Worm (Caenorhabditis elegans) whole organism, young adult: ENCODE results near the gene metl-6.

Experiments
- B0019.2 ChIP-seq: fragments of 200-800 bp; sonication (Bioruptor generic); conservative IDR thresholded peaks from 2 replicates; pipeline ENCODE4 v1.3.6; 2022; ENCODE audit warnings: missing genetic modification reagents, missing genetic modification characterization, missing compliant biosample characterization
- B0336.3 ChIP-seq: fragments of 200-800 bp; sonication (Bioruptor generic); IDR thresholded peaks from 2 replicates; pipeline ENCODE4 v1.3.6; 2022; ENCODE audit warnings: missing genetic modification characterization, missing compliant biosample characterization
- F23B12.7 ChIP-seq: sonication (generic microtip); optimal IDR thresholded peaks from 2 replicates; lab custom pipeline; 2017; ENCODE audit warnings: missing genetic modification characterization, mild to moderate bottlenecking, missing compliant biosample characterization, antibody characterized with exemption, moderate library complexity; ENCODE audit not compliant: insufficient read depth
- F52B5.7 ChIP-seq: sonication (generic microtip); optimal IDR thresholded peaks from 2 replicates; lab custom pipeline; 2016; ENCODE audit warnings: mild to moderate bottlenecking, missing genetic modification characterization, missing compliant biosample characterization
- Y53F4B.3 ChIP-seq: fragments of 200-800 bp; sonication (Bioruptor generic); IDR thresholded peaks from 2 replicates; pipeline ENCODE4 v1.3.6; 2022; ENCODE audit warnings: missing genetic modification reagents, missing genetic modification characterization, missing compliant biosample characterization
- Y56A3A.18 ChIP-seq: fragments of 200-800 bp; sonication (Bioruptor generic); IDR thresholded peaks from 2 replicates; pipeline ENCODE4 v1.3.6; 2022; ENCODE audit warnings: missing genetic modification reagents, missing genetic modification characterization, missing compliant biosample characterization
- Y67H2A.10 ChIP-seq: fragments of 200-800 bp; sonication (Bioruptor generic); conservative IDR thresholded peaks from 2 replicates; pipeline ENCODE4 v1.3.6; 2022; ENCODE audit warnings: missing genetic modification reagents, missing genetic modification characterization, missing compliant biosample characterization
- Y95B8A.8 ChIP-seq: fragments of 200-800 bp; sonication (Bioruptor generic); IDR thresholded peaks from 2 replicates; pipeline ENCODE4 v1.3.6; 2022; ENCODE audit warnings: missing genetic modification reagents, missing genetic modification characterization, missing compliant biosample characterization
- akir-1 ChIP-seq: fragments of 200-800 bp; sonication (Bioruptor generic); optimal IDR thresholded peaks from 2 replicates; lab custom pipeline; 2018; ENCODE audit warnings: mild to moderate bottlenecking, missing genetic modification characterization, moderate library complexity, missing compliant biosample characterization
- attf-6 ChIP-seq: fragments of 200-800 bp; sonication (Bioruptor generic); IDR thresholded peaks from 2 replicates; pipeline ENCODE4 v1.3.6; 2022; ENCODE audit warnings: missing genetic modification reagents, missing genetic modification characterization, missing compliant biosample characterization
- bed-2 ChIP-seq: fragments of 200-800 bp; sonication (Bioruptor generic); IDR thresholded peaks from 2 replicates; pipeline ENCODE4 v1.3.6; 2022; ENCODE audit warnings: missing genetic modification reagents, missing genetic modification characterization, missing compliant biosample characterization
- ceh-79 ChIP-seq: sonication (generic microtip); optimal IDR thresholded peaks from 2 replicates; lab custom pipeline; 2017; ENCODE audit warnings: mild to moderate bottlenecking, missing genetic modification characterization, missing compliant biosample characterization
- dpl-1 ChIP-seq: fragments of 150-350 bp; optimal IDR thresholded peaks from 2 replicates; lab custom pipeline; 2014; ENCODE audit warnings: missing biosample characterization, missing genetic modification reagents, missing genetic modification characterization
- egl-18 ChIP-seq: fragments of 200-800 bp; sonication (Bioruptor generic); IDR thresholded peaks from 2 replicates; pipeline ENCODE4 v1.3.6; 2022; ENCODE audit warnings: missing genetic modification reagents, missing genetic modification characterization, missing compliant biosample characterization
- ekl-4 ChIP-seq: fragments of 200-800 bp; sonication (Bioruptor generic); IDR thresholded peaks from 2 replicates; pipeline ENCODE4 v1.3.6; 2022; ENCODE audit warnings: missing genetic modification reagents, missing genetic modification characterization, missing compliant biosample characterization
- fkh-3 ChIP-seq: sonication (generic microtip); optimal IDR thresholded peaks from 2 replicates; lab custom pipeline; 2016; ENCODE audit warnings: mild to moderate bottlenecking, missing genetic modification characterization, missing compliant biosample characterization
- hmg-1.2 ChIP-seq: fragments of 200-800 bp; sonication (Bioruptor generic); IDR thresholded peaks from 2 replicates; pipeline ENCODE4 v1.3.6; 2022; ENCODE audit warnings: missing genetic modification reagents, missing genetic modification characterization, missing compliant biosample characterization
- hmg-20 ChIP-seq: fragments of 200-800 bp; sonication (Bioruptor generic); IDR thresholded peaks from 2 replicates; pipeline ENCODE4 v1.3.6; 2022; ENCODE audit warnings: missing genetic modification reagents, missing genetic modification characterization, missing compliant biosample characterization
- hsf-1 ChIP-seq: fragments of 200-800 bp; sonication (Bioruptor generic); IDR thresholded peaks from 2 replicates; pipeline ENCODE4 v1.3.6; 2022; ENCODE audit warnings: missing genetic modification reagents, missing genetic modification characterization, missing compliant biosample characterization
- let-607 ChIP-seq, 2 experiments: fragments of 200-800 bp in 1 of 2; sonication (Bioruptor generic) in 1 of 2; sonication (generic microtip) in 1 of 2; optimal IDR thresholded peaks; 2 replicates each; lab custom pipeline; 2016 to 2018; ENCODE audit warnings: mild to moderate bottlenecking in 2 of 2, missing compliant biosample characterization in 2 of 2, missing genetic modification characterization in 2 of 2, moderate library complexity in 2 of 2, missing genotype in 1 of 2
- madf-10 ChIP-seq: sonication (generic microtip); optimal IDR thresholded peaks from 2 replicates; lab custom pipeline; 2016; ENCODE audit warnings: mild to moderate bottlenecking, missing genetic modification characterization, missing compliant biosample characterization
- madf-8 ChIP-seq: fragments of 200-800 bp; sonication (Bioruptor generic); conservative IDR thresholded peaks from 2 replicates; pipeline ENCODE4 v1.3.6; 2022; ENCODE audit warnings: missing genetic modification reagents, missing genetic modification characterization, missing compliant biosample characterization
- nfya-2 ChIP-seq: fragments of 200-800 bp; sonication (Bioruptor generic); IDR thresholded peaks from 2 replicates; pipeline ENCODE4 v1.3.6; 2022; ENCODE audit warnings: missing genetic modification reagents, missing genetic modification characterization, missing compliant biosample characterization
- nhr-27 ChIP-seq: fragments of 200-800 bp; sonication (Bioruptor generic); optimal IDR thresholded peaks from 2 replicates; lab custom pipeline; 2018; ENCODE audit warnings: mild to moderate bottlenecking, missing genetic modification characterization, moderate library complexity, missing compliant biosample characterization
- nhr-90 ChIP-seq: sonication (generic microtip); optimal IDR thresholded peaks from 2 replicates; lab custom pipeline; 2016; ENCODE audit warnings: missing genotype, mild to moderate bottlenecking, missing genetic modification characterization, missing compliant biosample characterization
- rec-8 ChIP-seq, 2 experiments: sonication (generic microtip); optimal IDR thresholded peaks; 2 replicates each; lab custom pipeline; 2016; ENCODE audit warnings: mild to moderate bottlenecking in 2 of 2, missing genetic modification characterization in 2 of 2, missing genetic modification reagents in 2 of 2, missing genotype in 2 of 2, missing biosample characterization in 1 of 2, missing compliant biosample characterization in 1 of 2, moderate library complexity in 1 of 2
- snpc-3.4 ChIP-seq: sonication (generic microtip); optimal IDR thresholded peaks from 2 replicates; lab custom pipeline; 2017; ENCODE audit warnings: missing genetic modification characterization, mild to moderate bottlenecking, missing compliant biosample characterization, antibody characterized with exemption, moderate library complexity, missing genotype, missing genetic modification reagents
- tbx-9 ChIP-seq: sonication (generic microtip); optimal IDR thresholded peaks from 2 replicates; lab custom pipeline; 2016; ENCODE audit warnings: borderline replicate concordance, missing genetic modification characterization, inconsistent platforms, missing compliant biosample characterization
- tlf-1 ChIP-seq: fragments of 200-800 bp; sonication (Bioruptor generic); optimal IDR thresholded peaks from 2 replicates; lab custom pipeline; 2018; ENCODE audit warnings: mild to moderate bottlenecking, missing genetic modification characterization, missing compliant biosample characterization
- ztf-18 ChIP-seq: sonication (generic microtip); optimal IDR thresholded peaks from 2 replicates; lab custom pipeline; 2016; ENCODE audit warnings: missing genotype, mild to moderate bottlenecking, missing genetic modification characterization, missing compliant biosample characterization
- ztf-25 ChIP-seq: fragments of 200-800 bp; sonication (Bioruptor generic); IDR thresholded peaks from 2 replicates; pipeline ENCODE4 v1.3.6; 2022; ENCODE audit warnings: missing genetic modification reagents, missing genetic modification characterization, missing compliant biosample characterization
- ztf-28 ChIP-seq: fragments of 200-800 bp; sonication (Bioruptor generic); IDR thresholded peaks from 2 replicates; pipeline ENCODE4 v1.3.6; 2022; ENCODE audit warnings: missing genetic modification reagents, missing genetic modification characterization, missing compliant biosample characterization
- ztf-3 ChIP-seq: fragments of 200-800 bp; sonication (Bioruptor generic); optimal IDR thresholded peaks from 2 replicates; lab custom pipeline; 2018; ENCODE audit warnings: mild to moderate bottlenecking, missing genetic modification characterization, missing compliant biosample characterization

metl-6 gene

DNA sequence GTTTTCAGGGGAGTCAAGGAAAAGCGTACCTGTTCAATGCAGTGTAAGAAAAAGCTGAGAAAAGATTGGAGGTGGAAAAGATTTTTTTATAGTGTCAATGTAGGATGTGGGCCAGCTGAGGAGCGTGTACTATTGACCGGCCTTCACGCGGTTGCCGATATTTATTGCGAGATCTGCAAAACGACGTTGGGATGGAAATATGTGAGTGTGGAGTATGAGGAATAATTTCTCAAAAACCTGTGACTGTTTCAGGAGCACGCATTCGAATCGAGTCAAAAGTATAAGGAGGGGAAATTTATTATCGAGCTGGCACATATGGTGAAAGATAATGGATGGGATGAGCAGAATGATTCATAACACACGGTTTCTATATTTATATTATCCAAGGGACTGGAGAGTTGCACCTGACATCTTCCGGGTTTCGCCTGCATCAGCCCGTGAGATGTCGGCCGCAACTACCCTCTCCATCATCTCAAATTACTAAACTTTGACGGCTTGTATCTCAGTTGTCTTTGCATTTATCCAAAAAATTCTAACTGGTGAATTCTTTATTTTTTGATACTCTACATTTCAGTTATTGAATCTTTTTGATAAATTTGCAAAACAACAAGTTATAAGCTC, 35.7 kb upstream of the metl-6 start (continued):
- TF ChIP-seq attf-6 (GFP tag; lab: Robert Waterston, UW) (0 out of 2 replicates have a peak, but pooled peaks have one; percentile 21), bed-2 (GFP tag; lab: Robert Waterston, UW) (no peak)

- no peak for TF ChIP-seq F23B12.7
- TF ChIP-seq hsf-1 (GFP tag; lab: Robert Waterston, UW): no peak
- TF ChIP-seq madf-10: no peak
- TF ChIP-seq dpl-1 (GFP tag; lab: Kevin White, UChicago): no peak
- no peak for TF ChIP-seq F52B5.7
- no peak for TF ChIP-seq let-607 (tag; optimal IDR thresholded peaks at IDR 0.05; lab: Kevin White, UChicago)
- TF ChIP-seq nhr-90 (tag; lab: Kevin White, UChicago): no peak
- TF ChIP-seq ztf-25 (GFP tag; lab: Robert Waterston, UW): no peak
- TF ChIP-seq madf-8 (GFP tag; lab: Robert Waterston, UW): no peak
Measured at ce11 chrIII:3956293-3956692, 34.8 kb upstream of the metl-6 start, which contains the start of gene F37A8.5. Gene F37A8.5 (plus strand): TSS chrIII:3956624.

- TF ChIP-seq egl-18 (GFP tag; lab: Robert Waterston, UW) (no peak), Y67H2A.10 (no peak), hsf-1 (GFP tag; lab: Robert Waterston, UW) (no peak), ztf-3 (GFP tag; lab: Kevin White, UChicago) (no peak), nhr-27 (no peak), tbx-9 (tag; lab: Kevin White, UChicago) (no peak), Y53F4B.3 (no peak), B0019.2 (GFP tag; lab: Robert Waterston, UW) (no peak), Y95B8A.8 (GFP tag; lab: Robert Waterston, UW) (0 out of 2 replicates have a peak, but pooled peaks have one; percentile 13), B0336.3 (GFP tag; lab: Robert Waterston, UW) (no peak), ztf-28 (0 out of 2 replicates have a peak, but pooled peaks have one; percentile 24), akir-1 (GFP tag; lab: Kevin White, UChicago) (no peak), Y56A3A.18 (no peak), tlf-1 (GFP tag; lab: Kevin White, UChicago) (no peak), hmg-1.2 (GFP tag; lab: Robert Waterston, UW) (peak; percentile 63; the same call in 1 of the 2 replicates), nfya-2 (no peak), ceh-79 (tag; lab: Kevin White, UChicago) (no peak), hmg-20 (GFP tag; lab: Robert Waterston, UW) (no peak)
Measured at ce11 chrIII:3955674-3956073, 34.2 kb upstream of the metl-6 start.

ce11 chrIII:3954828-3955227, 33.3 kb upstream of the metl-6 start:
- TF ChIP-seq rec-8 (tag; optimal IDR thresholded peaks at IDR 0.05; lab: Kevin White, UChicago) (no peak), B0019.2 (GFP tag; lab: Robert Waterston, UW) (no peak), fkh-3 (tag; lab: Kevin White, UChicago) (no peak), ekl-4 (GFP tag; lab: Robert Waterston, UW) (no peak), madf-8 (GFP tag; lab: Robert Waterston, UW) (no peak), akir-1 (GFP tag; lab: Kevin White, UChicago) (no peak), snpc-3.4 (no peak), ztf-25 (GFP tag; lab: Robert Waterston, UW) (no peak), ztf-18 (tag; lab: Kevin White, UChicago) (no peak)
